Fruit fly (Drosophila melanogaster) whole organism, embryonic: ENCODE results near the gene CG4382.

Experiments
- CG10147 ChIP-seq: fragments of 200-800 bp; sonication (Bioruptor generic); optimal IDR thresholded peaks from 2 replicates; lab custom pipeline; 2019; ENCODE audit warnings: missing biosample characterization, mild to moderate bottlenecking, missing genetic modification characterization, moderate library complexity
- Hr39 ChIP-seq: fragments of >200 bp; optimal IDR thresholded peaks from 2 replicates; lab custom pipeline; 2017
- Sox102F ChIP-seq: fragments of 200-800 bp; sonication (Bioruptor generic); optimal IDR thresholded peaks from 2 replicates; lab custom pipeline; 2018; ENCODE audit warnings: missing biosample characterization, mild to moderate bottlenecking, missing genetic modification characterization, moderate library complexity
- Sry-β ChIP-seq: fragments of 200-800 bp; sonication (Bioruptor generic); optimal IDR thresholded peaks from 2 replicates; lab custom pipeline; 2018; ENCODE audit warnings: missing biosample characterization, mild to moderate bottlenecking, missing genetic modification characterization, moderate library complexity
- corto ChIP-seq: fragments of 200-800 bp; sonication (Bioruptor generic); optimal IDR thresholded peaks from 2 replicates; lab custom pipeline; 2016; ENCODE audit warnings: missing biosample characterization, mild to moderate bottlenecking, missing genetic modification characterization, moderate library complexity
- hbn ChIP-seq: fragments of 200-800 bp; sonication (Bioruptor generic); IDR thresholded peaks from 2 replicates; pipeline ENCODE4 v1.3.6; 2022; ENCODE audit warnings: missing biosample characterization, missing genetic modification characterization; ENCODE audit not compliant: partially characterized antibody
- sna ChIP-seq: fragments of 200-800 bp; sonication (Bioruptor generic); IDR thresholded peaks from 2 replicates; pipeline ENCODE4 v1.3.6; 2022; ENCODE audit warnings: missing biosample characterization, missing genetic modification characterization; ENCODE audit not compliant: partially characterized antibody

DNA sequence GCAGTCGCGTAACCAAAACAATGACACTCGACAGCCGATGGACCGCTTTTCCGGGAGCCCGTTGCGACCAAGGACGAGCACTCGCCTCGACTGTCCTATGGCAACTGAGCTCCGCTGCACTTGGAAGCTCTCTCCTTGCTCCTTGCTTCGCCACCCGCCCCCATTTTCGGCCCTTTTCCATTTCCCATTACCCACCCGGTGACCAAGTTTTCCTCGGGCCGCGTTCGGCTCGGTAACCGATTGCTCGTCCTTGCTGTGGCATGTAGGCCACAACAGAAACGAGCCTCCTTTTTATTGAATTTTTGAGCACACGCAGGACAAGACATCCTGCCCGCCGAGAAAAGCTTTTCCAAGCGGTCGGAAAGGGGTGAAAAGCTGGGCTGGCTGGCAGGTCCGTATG lies 34.0 kb downstream of the CG4382 start, which contains the start of gene jp:
- TF ChIP-seq Sox102F: no peak
- TF ChIP-seq corto (GFP tag; lab: Kevin White, UChicago): no peak
- no peak for TF ChIP-seq Hr39 (lab: Kevin White, UChicago)
- no peak for TF ChIP-seq CG10147
- TF ChIP-seq hbn (GFP tag; lab: Robert Waterston, UW): no peak
- no peak for TF ChIP-seq Sry-β (GFP tag; lab: Kevin White, UChicago)
- TF ChIP-seq sna (GFP tag; lab: Robert Waterston, UW): no peak
